Fruit fly (Drosophila melanogaster) whole organism, embryonic: ENCODE data around the gene dsx.

ENCODE experiments used
- Aef1 ChIP-seq: fragments of 200-800 bp; sonication (Bioruptor generic); IDR thresholded peaks from 3 replicates; pipeline ENCODE4 v1.3.6; 2022; ENCODE audit warnings: missing biosample characterization, missing genetic modification characterization
- CG10209 ChIP-seq: fragments of 200-800 bp; sonication (Bioruptor generic); optimal IDR thresholded peaks from 3 replicates; lab custom pipeline; 2017; ENCODE audit warnings: missing biosample characterization, mild to moderate bottlenecking, missing genetic modification characterization, missing genetic modification reagents
- CG11085 ChIP-seq: fragments of 200-800 bp; sonication (Bioruptor generic); IDR thresholded peaks from 2 replicates; pipeline ENCODE4 v1.3.6; 2022; ENCODE audit warnings: missing biosample characterization, missing genetic modification characterization
- CG12071 ChIP-seq: fragments of 200-800 bp; sonication (Bioruptor generic); optimal IDR thresholded peaks from 3 replicates; lab custom pipeline; 2018; ENCODE audit warnings: missing biosample characterization, mild to moderate bottlenecking, missing genetic modification characterization
- CG12391 ChIP-seq: fragments of 200-800 bp; sonication (Bioruptor generic); optimal IDR thresholded peaks from 3 replicates; lab custom pipeline; 2018; ENCODE audit warnings: missing biosample characterization, mild to moderate bottlenecking, missing genetic modification characterization, moderate library complexity
- CG13287 ChIP-seq: fragments of 200-800 bp; sonication (Bioruptor generic); IDR thresholded peaks from 2 replicates; pipeline ENCODE4 v1.3.6; 2022; ENCODE audit warnings: missing biosample characterization, missing genetic modification characterization; ENCODE audit not compliant: partially characterized antibody
- CG13296 ChIP-seq: fragments of 200-800 bp; sonication (Bioruptor generic); optimal IDR thresholded peaks from 3 replicates; lab custom pipeline; 2018; ENCODE audit warnings: missing biosample characterization, mild to moderate bottlenecking, missing genetic modification characterization
- CG18262 ChIP-seq: fragments of 200-800 bp; optimal IDR thresholded peaks from 3 replicates; lab custom pipeline; 2019; ENCODE audit warnings: missing biosample characterization, mild to moderate bottlenecking, missing genetic modification characterization, moderate library complexity
- CG2199 ChIP-seq: fragments of 200-800 bp; sonication (Bioruptor generic); IDR thresholded peaks from 3 replicates; pipeline ENCODE4 v1.3.6; 2022; ENCODE audit warnings: missing biosample characterization, missing genetic modification characterization
- CG3163 ChIP-seq: fragments of 200-800 bp; sonication (Bioruptor generic); optimal IDR thresholded peaks from 3 replicates; lab custom pipeline; 2016; ENCODE audit warnings: missing biosample characterization, missing genetic modification characterization
- CG32767 ChIP-seq: fragments of 200-800 bp; sonication (Bioruptor generic); IDR thresholded peaks from 2 replicates; pipeline ENCODE4 v1.3.6; 2022; ENCODE audit warnings: missing biosample characterization, missing genetic modification characterization
- CG5180 ChIP-seq: fragments of 200-800 bp; sonication (Bioruptor generic); optimal IDR thresholded peaks from 3 replicates; lab custom pipeline; 2017; ENCODE audit warnings: missing biosample characterization, missing genetic modification characterization, mild to moderate bottlenecking, moderate library complexity, missing genetic modification reagents
- CG6654 ChIP-seq: fragments of 200-800 bp; sonication (Bioruptor generic); optimal IDR thresholded peaks from 2 replicates; lab custom pipeline; 2017; ENCODE audit warnings: missing biosample characterization, mild to moderate bottlenecking, missing genetic modification characterization
- CG8281 ChIP-seq: fragments of 200-800 bp; sonication (Bioruptor generic); optimal IDR thresholded peaks from 2 replicates; lab custom pipeline; 2018; ENCODE audit warnings: missing biosample characterization, mild to moderate bottlenecking, missing genetic modification characterization, moderate library complexity
- CG8290 ChIP-seq, 3 experiments: fragments of 200-800 bp; sonication (Bioruptor generic); optimal IDR thresholded peaks; 2 replicates each; lab custom pipeline; 2016 to 2019; ENCODE audit warnings: missing biosample characterization in 3 of 3, missing genetic modification characterization in 3 of 3, mild to moderate bottlenecking in 2 of 3, moderate library complexity in 1 of 3
- CG9609 ChIP-seq: fragments of 200-800 bp; sonication (Bioruptor generic); optimal IDR thresholded peaks from 3 replicates; lab custom pipeline; 2016; ENCODE audit warnings: missing biosample characterization, missing genetic modification characterization
- CTCF ChIP-seq: fragments of 200-800 bp; sonication (Bioruptor generic); optimal IDR thresholded peaks from 2 replicates; lab custom pipeline; 2017; ENCODE audit warnings: missing biosample characterization, mild to moderate bottlenecking, missing genetic modification characterization, moderate library complexity
- D ChIP-seq, 2 experiments: fragments of 200-800 bp in 1 of 2; fragments of >200 bp in 1 of 2; sonication (Bioruptor generic) in 1 of 2; optimal IDR thresholded peaks; 2 replicates in 1 of 2; 3 replicates in 1 of 2; lab custom pipeline; 2017; ENCODE audit warnings: mild to moderate bottlenecking in 1 of 2, missing biosample characterization in 1 of 2, missing genetic modification characterization in 1 of 2, missing genetic modification reagents in 1 of 2
- D19A ChIP-seq: fragments of 200-800 bp; optimal IDR thresholded peaks from 3 replicates; lab custom pipeline; 2019; ENCODE audit warnings: missing biosample characterization, mild to moderate bottlenecking, missing genetic modification characterization, moderate library complexity
- Dbx ChIP-seq: fragments of 200-800 bp; sonication (Bioruptor generic); IDR thresholded peaks from 3 replicates; pipeline ENCODE4 v1.3.6; 2022; ENCODE audit warnings: missing biosample characterization, missing genetic modification characterization
- Dp ChIP-seq: fragments of 200-800 bp; sonication (Bioruptor generic); optimal IDR thresholded peaks from 2 replicates; lab custom pipeline; 2018; ENCODE audit warnings: missing biosample characterization, mild to moderate bottlenecking, missing genetic modification characterization, moderate library complexity
- Ets65A ChIP-seq: fragments of 200-800 bp; sonication (Bioruptor generic); peaks from one replicate; lab custom pipeline; 2016; ENCODE audit warnings: missing biosample characterization, missing genetic modification characterization
- HLH4C ChIP-seq: fragments of 200-800 bp; sonication (Bioruptor generic); IDR thresholded peaks from 3 replicates; pipeline ENCODE4 v1.3.6; 2022; ENCODE audit warnings: missing biosample characterization, missing genetic modification characterization; ENCODE audit not compliant: partially characterized antibody
- Hand ChIP-seq: fragments of 200-800 bp; sonication (Bioruptor generic); optimal IDR thresholded peaks from 2 replicates; lab custom pipeline; 2017; ENCODE audit warnings: mild to moderate bottlenecking, missing biosample characterization, missing genetic modification reagents, missing genetic modification characterization
- Hmr ChIP-seq: fragments of 200-800 bp; sonication (Bioruptor generic); optimal IDR thresholded peaks from 3 replicates; lab custom pipeline; 2017; ENCODE audit warnings: mild to moderate bottlenecking, missing biosample characterization, missing genetic modification reagents, missing genetic modification characterization
- Hmx ChIP-seq: fragments of 200-800 bp; sonication (Bioruptor generic); optimal IDR thresholded peaks from 2 replicates; lab custom pipeline; 2016; ENCODE audit warnings: missing biosample characterization, missing genetic modification characterization
- Hr39 ChIP-seq: fragments of >200 bp; optimal IDR thresholded peaks from 2 replicates; lab custom pipeline; 2017
- Hr78 ChIP-seq, 2 experiments: fragments of 200-800 bp in 1 of 2; fragments of >200 bp in 1 of 2; sonication (Bioruptor generic) in 1 of 2; optimal IDR thresholded peaks; 2 replicates each; lab custom pipeline; 2017 to 2019; ENCODE audit warnings: missing biosample characterization in 2 of 2, missing genetic modification characterization in 2 of 2, mild to moderate bottlenecking in 1 of 2, moderate library complexity in 1 of 2
- Oaz ChIP-seq: fragments of 200-800 bp; sonication (Bioruptor generic); IDR thresholded peaks from 2 replicates; pipeline ENCODE4 v1.3.6; 2022; ENCODE audit warnings: missing biosample characterization, missing genetic modification characterization
- Rx ChIP-seq: fragments of 200-800 bp; sonication (Bioruptor generic); IDR thresholded peaks from 2 replicates; pipeline ENCODE4 v1.3.6; 2022; ENCODE audit warnings: missing biosample characterization, missing genetic modification characterization
- Sin3A ChIP-seq: fragments of >200 bp; optimal IDR thresholded peaks from 2 replicates; lab custom pipeline; 2018
- Sox100B ChIP-seq: fragments of 200-800 bp; sonication (Bioruptor generic); optimal IDR thresholded peaks from 3 replicates; lab custom pipeline; 2018; ENCODE audit warnings: missing biosample characterization, mild to moderate bottlenecking, missing genetic modification characterization
- cg ChIP-seq: fragments of 200-800 bp; sonication (Bioruptor generic); optimal IDR thresholded peaks from 3 replicates; lab custom pipeline; 2019; ENCODE audit warnings: missing biosample characterization, mild to moderate bottlenecking, missing genetic modification characterization, moderate library complexity
- crol ChIP-seq: fragments of 200-800 bp; sonication (Bioruptor generic); IDR thresholded peaks from 2 replicates; pipeline ENCODE4 v1.3.6; 2022; ENCODE audit warnings: missing biosample characterization, missing genetic modification characterization
- esg ChIP-seq: fragments of 200-800 bp; sonication (Bioruptor generic); conservative IDR thresholded peaks from 2 replicates; pipeline ENCODE4 v1.3.6; 2022; ENCODE audit warnings: missing biosample characterization, missing genetic modification characterization
- fd96Cb ChIP-seq: fragments of 200-800 bp; sonication (Bioruptor generic); optimal IDR thresholded peaks from 2 replicates; lab custom pipeline; 2018; ENCODE audit warnings: missing biosample characterization, mild to moderate bottlenecking, missing genetic modification characterization, moderate library complexity
- her ChIP-seq: fragments of 200-800 bp; sonication (Bioruptor generic); optimal IDR thresholded peaks from 2 replicates; lab custom pipeline; 2016; ENCODE audit warnings: missing biosample characterization, missing genetic modification characterization
- hth ChIP-seq: fragments of >200 bp; optimal IDR thresholded peaks from 2 replicates; lab custom pipeline; 2017; ENCODE audit warnings: inconsistent platforms
- jigr1 ChIP-seq: fragments of 200-800 bp; sonication (Bioruptor generic); IDR thresholded peaks from 3 replicates; pipeline ENCODE4 v1.3.6; 2022; ENCODE audit warnings: missing biosample characterization, missing genetic modification characterization
- nom ChIP-seq: fragments of 200-800 bp; sonication (Bioruptor generic); optimal IDR thresholded peaks from 2 replicates; lab custom pipeline; 2017; ENCODE audit warnings: missing biosample characterization, missing genetic modification characterization, mild to moderate bottlenecking, moderate library complexity, missing genetic modification reagents
- pan ChIP-seq, 4 experiments: fragments of >200 bp in 3 of 4; fragments of 200-800 bp in 1 of 4; sonication (Bioruptor generic) in 1 of 4; optimal IDR thresholded peaks in 3 of 4; IDR thresholded peaks in 1 of 4; 2 replicates each; pipeline versions ENCODE4 v1.3.6 to Lab custom; 2017 to 2022; ENCODE audit warnings: missing biosample characterization in 2 of 4, missing genetic modification characterization in 2 of 4, mixed read lengths in 1 of 4
- peb ChIP-seq: fragments of 200-800 bp; sonication (Bioruptor generic); IDR thresholded peaks from 2 replicates; pipeline ENCODE4 v1.3.6; 2022; ENCODE audit warnings: missing biosample characterization, missing genetic modification characterization
- pfk ChIP-seq: fragments of 200-800 bp; sonication (Bioruptor generic); optimal IDR thresholded peaks from 2 replicates; lab custom pipeline; 2018; ENCODE audit warnings: missing biosample characterization, mild to moderate bottlenecking, missing genetic modification characterization, moderate library complexity
- prd ChIP-seq, 3 experiments: fragments of >200 bp in 2 of 3; fragments of 200-800 bp in 1 of 3; sonication (Bioruptor generic) in 1 of 3; optimal IDR thresholded peaks in 2 of 3; IDR thresholded peaks in 1 of 3; 2 replicates in 2 of 3; 3 replicates in 1 of 3; pipeline versions ENCODE4 v1.3.6 to Lab custom; 2017 to 2022; ENCODE audit warnings: missing biosample characterization in 1 of 3, missing genetic modification characterization in 1 of 3
- schlank ChIP-seq: fragments of 200-800 bp; sonication (Bioruptor generic); optimal IDR thresholded peaks from 2 replicates; lab custom pipeline; 2018; ENCODE audit warnings: missing biosample characterization, mild to moderate bottlenecking, missing genetic modification characterization
- slou ChIP-seq: fragments of 200-800 bp; sonication (Bioruptor generic); optimal IDR thresholded peaks from 3 replicates; lab custom pipeline; 2016; ENCODE audit warnings: missing biosample characterization, missing genetic modification characterization
- usp ChIP-seq: fragments of >200 bp; optimal IDR thresholded peaks from 2 replicates; lab custom pipeline; 2017; ENCODE audit warnings: missing biosample characterization, missing genetic modification characterization

Gene dsx

dm6 chr3R:7936786-7937363 lies 30.3 kb downstream of the dsx start (continued):
- TF ChIP-seq D19A (tag; lab: Kevin White, UChicago) (no peak), nom (GFP tag; lab: Kevin White, UChicago) (peak; percentile 23), CG5180 (GFP tag; lab: Kevin White, UChicago) (peak; percentile 84), prd (optimal IDR thresholded peaks at IDR 0.05; lab: Kevin White, UChicago) (no peak), prd (GFP tag; IDR thresholded peaks at IDR 0.05; lab: Robert Waterston, UW) (no peak), her (GFP tag; lab: Kevin White, UChicago) (no peak), hth (lab: Kevin White, UChicago) (no peak), cg (GFP tag; lab: Kevin White, UChicago) (peak; percentile 74), CG3163 (GFP tag; lab: Kevin White, UChicago) (peak; percentile 4), CTCF (GFP tag; lab: Kevin White, UChicago) (no peak), pfk (GFP tag; lab: Kevin White, UChicago) (no peak), CG2199 (GFP tag; lab: Robert Waterston, UW) (0 out of 3 replicates have a peak, but pooled peaks have one; percentile 55), Aef1 (GFP tag; lab: Robert Waterston, UW) (peak; percentile 70), Dbx (GFP tag; lab: Robert Waterston, UW) (no peak), D (optimal IDR thresholded peaks at IDR 0.05; lab: Kevin White, UChicago) (peak; percentile 32), D (GFP tag; optimal IDR thresholded peaks at IDR 0.05; lab: Kevin White, UChicago) (no peak), Hand (GFP tag; lab: Kevin White, UChicago) (no peak), fd96Cb (no peak), CG9609 (GFP tag; lab: Kevin White, UChicago) (no peak), CG18262 (no peak), slou (GFP tag; lab: Kevin White, UChicago) (no peak)

- TF ChIP-seq Oaz (GFP tag; lab: Robert Waterston, UW) (no peak), schlank (tag; lab: Kevin White, UChicago) (no peak), Ets65A (GFP tag; lab: Kevin White, UChicago) (peak; percentile 66), CG8281 (peak; percentile 91), esg (GFP tag; lab: Robert Waterston, UW) (no peak), Sox100B (GFP tag; lab: Kevin White, UChicago) (no peak), CG12391 (tag; lab: Kevin White, UChicago) (no peak)
These were observed 40.9 kb downstream of the dsx start for dm6 chr3R:7926354-7926753.

- TF ChIP-seq CG10209 (no peak), peb (GFP tag; lab: Robert Waterston, UW) (no peak), crol (GFP tag; lab: Robert Waterston, UW) (no peak), CG32767 (GFP tag; lab: Robert Waterston, UW) (no peak), schlank (tag; lab: Kevin White, UChicago) (no peak), jigr1 (GFP tag; lab: Robert Waterston, UW) (no peak), CG11085 (no peak), Sin3A (peak; percentile 75), pfk (GFP tag; lab: Kevin White, UChicago) (no peak), Hmx (GFP tag; lab: Kevin White, UChicago) (no peak), Hmr (GFP tag; lab: Kevin White, UChicago) (no peak), usp (GFP tag; lab: Kevin White, UChicago) (no peak), CG6654 (GFP tag; lab: Kevin White, UChicago) (no peak), CG13287 (GFP tag; lab: Robert Waterston, UW) (peak; percentile 93), Rx (GFP tag; lab: Robert Waterston, UW) (no peak), pan (optimal IDR thresholded peaks at IDR 0.05; lab: Kevin White, UChicago) (no peak), pan (GFP tag; optimal IDR thresholded peaks at IDR 0.05 in 1 of 2, IDR thresholded peaks at IDR 0.05 in 1 of 2) (no peak), CG13296 (no peak), Dp (GFP tag; lab: Kevin White, UChicago) (peak; percentile 87), CG8290 (GFP tag; optimal IDR thresholded peaks at IDR 0.05; lab: Kevin White, UChicago) (no peak), CG8290 (tag; optimal IDR thresholded peaks at IDR 0.05; lab: Kevin White, UChicago) (no peak), Hr78 (GFP tag; optimal IDR thresholded peaks at IDR 0.05; lab: Kevin White, UChicago) (no peak), Hr39 (lab: Kevin White, UChicago) (no peak), HLH4C (GFP tag; lab: Robert Waterston, UW) (peak; percentile 95), CG12071 (GFP tag; lab: Kevin White, UChicago) (no peak)
These were observed 47.0 kb downstream of the dsx start, which contains the start of the genes CG10445 and lds for dm6 chr3R:7920196-7920595. Gene CG10445 (minus strand): TSS chr3R:7920299. Gene lds (plus strand): TSS chr3R:7920431.
